Fruit fly (Drosophila melanogaster): ENCODE measurements around the gene RecQ4.

RecQ4 gene

dm6 chr3L:8156199-8156598 is 19.6 kb downstream of the RecQ4 start (continued):
- TF ChIP-seq CG13424 (tag; optimal IDR thresholded peaks at IDR 0.05) (no peak), Atf-2 (GFP tag; optimal IDR thresholded peaks at IDR 0.05) (no peak), Mad (GFP tag; optimal IDR thresholded peaks at IDR 0.05) (no peak), ato (GFP tag; IDR thresholded peaks at IDR 0.05; ENCODE audit: partially characterized antibody) (no peak)

- TF ChIP-seq Drgx (GFP tag; IDR thresholded peaks at IDR 0.05), result no peak
- TF ChIP-seq Ets97D (GFP tag; optimal IDR thresholded peaks at IDR 0.05), result no peak
- no peak for TF ChIP-seq Hsf (GFP tag; optimal IDR thresholded peaks at IDR 0.05)
- TF ChIP-seq gsb-n (tag; optimal IDR thresholded peaks at IDR 0.05), result peak; percentile 7
- 0 out of 2 replicates have a peak, but pooled peaks have one; percentile 5 for TF ChIP-seq Awh (GFP tag; IDR thresholded peaks at IDR 0.05)
- no peak for TF ChIP-seq CG4404 (GFP tag; IDR thresholded peaks at IDR 0.05)
- TF ChIP-seq rib (GFP tag; IDR thresholded peaks at IDR 0.05), result no peak
- peak; percentile 79 for TF ChIP-seq oc (tag; optimal IDR thresholded peaks at IDR 0.05)
- no peak for TF ChIP-seq Max (GFP tag; optimal IDR thresholded peaks at IDR 0.05)
- no peak for TF ChIP-seq NfI (GFP tag; optimal IDR thresholded peaks at IDR 0.05)
- TF ChIP-seq caup (GFP tag; optimal IDR thresholded peaks at IDR 0.05; ENCODE audit: severe bottlenecking), result no peak
- no peak for TF ChIP-seq CG11085 (GFP tag; IDR thresholded peaks at IDR 0.05)
- TF ChIP-seq dmrt99B (tag; optimal IDR thresholded peaks at IDR 0.05), result no peak
- no peak for TF ChIP-seq salm (tag; optimal IDR thresholded peaks at IDR 0.05)
- TF ChIP-seq Bteb2 (GFP tag; optimal IDR thresholded peaks at IDR 0.05), result no peak
- no peak for TF ChIP-seq btn (GFP tag; optimal IDR thresholded peaks at IDR 0.05)
- TF ChIP-seq CG14710 (tag; optimal IDR thresholded peaks at IDR 0.05), result no peak
- TF ChIP-seq CG10565 (GFP tag; optimal IDR thresholded peaks at IDR 0.05), result no peak
- TF ChIP-seq H15 (GFP tag; IDR thresholded peaks at IDR 0.05), result no peak
- no peak for TF ChIP-seq CG15073 (GFP tag; optimal IDR thresholded peaks at IDR 0.05)
- TF ChIP-seq Doc2 (GFP tag; IDR thresholded peaks at IDR 0.05), result no peak
- TF ChIP-seq Vsx1 (GFP tag; optimal IDR thresholded peaks at IDR 0.05), result peak; percentile 8
- no peak for TF ChIP-seq tna (GFP tag; IDR thresholded peaks at IDR 0.05; ENCODE audit: partially characterized antibody)
- TF ChIP-seq HLH4C (GFP tag; IDR thresholded peaks at IDR 0.05; ENCODE audit: partially characterized antibody), result no peak
- TF ChIP-seq CG6813 (GFP tag; optimal IDR thresholded peaks at IDR 0.05), result no peak
- TF ChIP-seq Pdp1 (GFP tag; optimal IDR thresholded peaks at IDR 0.05), result peak in 1 of 2 experiments; percentile 44
- TF ChIP-seq vvl (GFP tag; IDR thresholded peaks at IDR 0.05), result peak; percentile 79; the same call in 1 of the 2 replicates
- TF ChIP-seq CG14965 (GFP tag; optimal IDR thresholded peaks at IDR 0.05; ENCODE audit: borderline replicate concordance), result no peak
- TF ChIP-seq MESR4 (GFP tag; optimal IDR thresholded peaks at IDR 0.05), result no peak
- TF ChIP-seq MTF-1 (GFP tag; optimal IDR thresholded peaks at IDR 0.05; ENCODE audit: borderline replicate concordance), result no peak
- TF ChIP-seq dmrt11E (tag; optimal IDR thresholded peaks at IDR 0.05), result no peak
- TF ChIP-seq CG17186 (GFP tag; optimal IDR thresholded peaks at IDR 0.05), result no peak
- TF ChIP-seq Nf-YA (GFP tag; IDR thresholded peaks at IDR 0.05), result no peak
- no peak for TF ChIP-seq zen (tag; optimal IDR thresholded peaks at IDR 0.05)
- peak; percentile 27 for TF ChIP-seq sqz (GFP tag; optimal IDR thresholded peaks at IDR 0.05)
- no peak for TF ChIP-seq ham (GFP tag; IDR thresholded peaks at IDR 0.05)
- no peak for TF ChIP-seq jigr1 (GFP tag; IDR thresholded peaks at IDR 0.05)
- TF ChIP-seq CG3163 (GFP tag; optimal IDR thresholded peaks at IDR 0.05), result no peak
- no peak for TF ChIP-seq ato (GFP tag; IDR thresholded peaks at IDR 0.05; ENCODE audit: partially characterized antibody)
- TF ChIP-seq CG17912 (GFP tag; optimal IDR thresholded peaks at IDR 0.05), result no peak
- TF ChIP-seq CG32767 (GFP tag; IDR thresholded peaks at IDR 0.05), result no peak
- no peak for TF ChIP-seq az2 (GFP tag; optimal IDR thresholded peaks at IDR 0.05)
- no peak for TF ChIP-seq sd (tag; optimal IDR thresholded peaks at IDR 0.05)
- no peak for TF ChIP-seq vfl (GFP tag; optimal IDR thresholded peaks at IDR 0.05)
- no peak for TF ChIP-seq onecut (GFP tag; IDR thresholded peaks at IDR 0.05)
- TF ChIP-seq CG7839 (tag; optimal IDR thresholded peaks at IDR 0.05), result no peak
Observed at dm6 chr3L:8155324-8155723, 20.5 kb downstream of the RecQ4 start.
